Worm (Caenorhabditis elegans): ENCODE data around the gene srh-137.

Gene srh-137

ce11 chrV:16742123-16742522, 25.6 kb upstream of the srh-137 start, which contains the start of gene T25E12.6:
Gene T25E12.6 (plus strand): TSS chrV:16742423.
- TF ChIP-seq mdl-1 (tag; optimal IDR thresholded peaks at IDR 0.05) (no peak), elt-3 (tag; optimal IDR thresholded peaks at IDR 0.05) (no peak), elt-2 (tag; optimal IDR thresholded peaks at IDR 0.05) (no peak), daf-12 (tag; optimal IDR thresholded peaks at IDR 0.05) (no peak), egl-5 (tag; optimal IDR thresholded peaks at IDR 0.05) (no peak), ztf-11 (tag; optimal IDR thresholded peaks at IDR 0.05) (no peak)

- TF ChIP-seq nhr-43 (tag; optimal IDR thresholded peaks at IDR 0.05; ENCODE audit: poor library complexity, severe bottlenecking) (no peak), elt-2 (tag; optimal IDR thresholded peaks at IDR 0.05) (no peak), ceh-82 (tag; optimal IDR thresholded peaks at IDR 0.05) (no peak), lsy-12 (tag; optimal IDR thresholded peaks at IDR 0.05) (no peak)
Observed at ce11 chrV:16739100-16739499, 22.6 kb upstream of the srh-137 start, which contains the start of the genes clec-29 and clec-39. Gene clec-29 (minus strand): TSS chrV:16739200. Gene clec-39 (plus strand): TSS chrV:16739268.

ce11 chrV:16735518-16735917, 19.0 kb upstream of the srh-137 start, which contains the start of the genes clec-38 and clec-34:
Gene clec-38 (minus strand): TSS chrV:16735618.
Gene clec-34 (plus strand): TSS chrV:16735765.
- no peak for TF ChIP-seq nhr-11 (tag; optimal IDR thresholded peaks at IDR 0.05)
- no peak for TF ChIP-seq egl-27 (tag; optimal IDR thresholded peaks at IDR 0.05)

ce11 chrV:16733681-16734080, 17.2 kb upstream of the srh-137 start, which contains the start of gene T25E12.16:
Gene T25E12.16 (minus strand): TSS chrV:16733781.
- TF ChIP-seq jun-1 (tag; optimal IDR thresholded peaks at IDR 0.05), result no peak
- no peak for TF ChIP-seq pha-4 (tag; optimal IDR thresholded peaks at IDR 0.05)
- TF ChIP-seq nhr-237 (tag; optimal IDR thresholded peaks at IDR 0.05), result no peak
- TF ChIP-seq lin-39 (tag; optimal IDR thresholded peaks at IDR 0.05), result no peak
- no peak for TF ChIP-seq ZK546.5 (tag; optimal IDR thresholded peaks at IDR 0.05)
- no peak for TF ChIP-seq mdl-1 (tag; optimal IDR thresholded peaks at IDR 0.05)
- TF ChIP-seq nfya-1 (tag; optimal IDR thresholded peaks at IDR 0.05; ENCODE audit: insufficient read depth), result no peak
- no peak for TF ChIP-seq lsy-12 (tag; optimal IDR thresholded peaks at IDR 0.05)
- TF ChIP-seq nhr-67 (tag; optimal IDR thresholded peaks at IDR 0.05), result no peak
- no peak for TF ChIP-seq nhr-43 (tag; optimal IDR thresholded peaks at IDR 0.05; ENCODE audit: poor library complexity, severe bottlenecking)
- no peak for TF ChIP-seq unc-39 (tag; optimal IDR thresholded peaks at IDR 0.05)
- TF ChIP-seq lin-15B (tag; optimal IDR thresholded peaks at IDR 0.05), result no peak
- TF ChIP-seq ceh-28 (tag; optimal IDR thresholded peaks at IDR 0.05), result no peak
- no peak for TF ChIP-seq mml-1 (tag; optimal IDR thresholded peaks at IDR 0.05)
- no peak for TF ChIP-seq fos-1 (tag; optimal IDR thresholded peaks at IDR 0.05)
- TF ChIP-seq pqm-1 (tag; optimal IDR thresholded peaks at IDR 0.05), result no peak
- no peak for TF ChIP-seq aly-2 (tag; optimal IDR thresholded peaks at IDR 0.05)
- no peak for TF ChIP-seq egl-5 (tag; optimal IDR thresholded peaks at IDR 0.05)
- no peak for TF ChIP-seq fkh-2 (tag; optimal IDR thresholded peaks at IDR 0.05)

ce11 chrV:16731600-16731999, 15.1 kb upstream of the srh-137 start, which contains the start of gene srz-100:
Gene srz-100 (plus strand): TSS chrV:16731900.
- no peak for TF ChIP-seq nhr-67 (tag; optimal IDR thresholded peaks at IDR 0.05)
- no peak for TF ChIP-seq ceh-16 (tag; optimal IDR thresholded peaks at IDR 0.05)
- no peak for TF ChIP-seq daf-12 (tag; optimal IDR thresholded peaks at IDR 0.05)
- TF ChIP-seq ztf-11 (tag; optimal IDR thresholded peaks at IDR 0.05), result no peak
- TF ChIP-seq skn-1 (tag; optimal IDR thresholded peaks at IDR 0.05), result no peak

- TF ChIP-seq nhr-43 (tag; optimal IDR thresholded peaks at IDR 0.05; ENCODE audit: poor library complexity, severe bottlenecking) (no peak), fkh-2 (tag; optimal IDR thresholded peaks at IDR 0.05) (no peak)
Observed at ce11 chrV:16729961-16730360, 13.5 kb upstream of the srh-137 start, which contains the start of gene srz-99. Gene srz-99 (plus strand): TSS chrV:16730261.

- no peak for TF ChIP-seq ceh-9 (tag; optimal IDR thresholded peaks at IDR 0.05)
- TF ChIP-seq pqm-1 (tag; optimal IDR thresholded peaks at IDR 0.05), result peak; percentile 26
- peak; percentile 25 for TF ChIP-seq elt-2 (tag; optimal IDR thresholded peaks at IDR 0.05)
Observed at ce11 chrV:16728431-16728830, 12.0 kb upstream of the srh-137 start, which contains the start of gene fbxa-127. Gene fbxa-127 (plus strand): TSS chrV:16728731.
